Fruit fly (Drosophila melanogaster): ENCODE measurements around the gene slx1.

slx1 gene

dm6 chr3R:4641616-4642102 is at the start of gene slx1, which contains the start of the genes CG9775 and MED31:
Gene slx1, plus strand, starts transcription at chr3R:4641963.
Gene CG9775, minus strand, starts transcription at chr3R:4641838.
Gene MED31, plus strand, starts transcription at chr3R:4641963.
- TF ChIP-seq noc (tag; optimal IDR thresholded peaks at IDR 0.05): peak; percentile 49

DNA sequence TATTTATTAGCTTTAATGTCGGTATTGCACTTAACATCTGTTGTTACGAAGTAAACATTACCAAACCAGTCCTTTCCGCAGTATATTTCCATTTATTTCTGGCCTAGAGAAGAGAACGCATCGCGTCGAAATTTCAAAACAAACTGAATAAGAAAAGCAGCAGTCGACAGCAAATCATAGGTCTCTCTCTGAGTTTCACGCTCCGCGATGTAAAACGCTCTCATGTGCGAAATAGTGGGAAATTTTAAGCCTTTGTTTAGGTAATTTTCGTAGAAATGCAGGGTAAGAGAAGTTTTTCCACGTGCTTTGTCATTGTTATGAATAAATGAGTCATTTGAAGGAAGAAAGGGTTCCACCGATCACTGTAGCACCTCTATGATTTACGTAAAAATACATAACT is 42.1 kb upstream of the slx1 start:
- TF ChIP-seq noc (tag; optimal IDR thresholded peaks at IDR 0.05): no peak

DNA sequence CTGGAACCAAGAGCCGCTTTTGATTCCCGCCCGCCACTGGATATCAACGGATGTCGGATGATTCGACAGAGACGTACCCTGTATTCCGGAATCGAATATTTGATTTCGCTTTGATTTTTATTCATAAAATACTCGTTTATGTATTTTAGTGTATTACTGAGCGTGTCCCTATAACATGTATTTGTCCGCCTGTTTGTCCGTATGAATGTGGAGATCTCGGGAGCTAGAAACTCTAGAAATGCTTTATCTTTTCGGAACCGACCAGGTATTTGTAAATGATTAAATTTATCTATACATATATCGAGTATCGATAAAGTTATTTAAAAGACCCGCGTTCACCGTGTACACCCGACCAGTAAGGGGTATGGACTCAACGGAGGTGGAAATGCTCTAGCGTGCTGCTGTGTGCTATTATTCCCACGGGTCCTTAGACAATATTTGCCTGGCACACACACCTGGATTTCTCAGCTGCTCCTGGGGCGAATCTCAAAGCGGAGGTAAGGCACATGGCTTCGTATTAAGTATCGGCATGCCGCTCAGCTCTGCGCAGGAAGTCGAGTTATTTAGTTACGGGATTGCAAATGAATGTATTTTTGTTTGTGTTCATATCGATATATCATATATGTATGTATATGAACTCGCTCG is 39.8 kb upstream of the slx1 start:
- TF ChIP-seq noc (tag; optimal IDR thresholded peaks at IDR 0.05): no peak

dm6 chr3R:4612570-4612969 is 29.2 kb upstream of the slx1 start, which contains the start of gene 5-HT2A:
Gene 5-HT2A, plus strand, starts transcription at chr3R:4612870.
- no peak for TF ChIP-seq noc (tag; optimal IDR thresholded peaks at IDR 0.05)

dm6 chr3R:4616130-4616529 is 25.6 kb upstream of the slx1 start:
- no peak for TF ChIP-seq noc (tag; optimal IDR thresholded peaks at IDR 0.05)

dm6 chr3R:4632639-4633038 is 9.1 kb upstream of the slx1 start:
- no peak for TF ChIP-seq noc (tag; optimal IDR thresholded peaks at IDR 0.05)

DNA sequence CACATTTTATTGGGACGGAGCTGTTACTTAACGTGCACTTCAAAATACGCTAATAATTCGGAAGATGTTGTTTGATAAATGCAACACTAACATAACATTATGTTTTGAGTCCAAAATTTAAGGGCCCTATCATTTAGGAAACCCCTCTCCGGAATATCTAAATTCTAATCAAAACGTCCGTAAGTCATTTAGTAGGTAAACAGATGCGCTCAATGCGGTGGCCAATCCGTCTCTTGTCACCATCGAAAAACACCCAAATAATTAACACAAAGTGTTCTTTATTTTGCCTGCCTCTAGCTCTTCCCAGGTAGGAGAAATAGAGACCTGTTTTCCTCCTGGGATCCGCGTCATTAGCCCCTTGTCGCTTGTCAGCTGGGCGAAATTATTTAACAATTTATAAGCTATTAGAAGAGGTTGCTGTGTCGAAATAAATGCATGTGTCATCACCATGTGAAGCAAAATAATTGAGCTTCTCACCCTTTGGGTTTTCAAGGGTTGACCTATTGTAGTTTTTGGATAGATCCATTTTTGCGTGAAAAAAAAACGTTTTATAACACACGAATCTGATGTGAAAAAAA is 7.3 kb upstream of the slx1 start:
- TF ChIP-seq noc (tag; optimal IDR thresholded peaks at IDR 0.05): no peak

DNA sequence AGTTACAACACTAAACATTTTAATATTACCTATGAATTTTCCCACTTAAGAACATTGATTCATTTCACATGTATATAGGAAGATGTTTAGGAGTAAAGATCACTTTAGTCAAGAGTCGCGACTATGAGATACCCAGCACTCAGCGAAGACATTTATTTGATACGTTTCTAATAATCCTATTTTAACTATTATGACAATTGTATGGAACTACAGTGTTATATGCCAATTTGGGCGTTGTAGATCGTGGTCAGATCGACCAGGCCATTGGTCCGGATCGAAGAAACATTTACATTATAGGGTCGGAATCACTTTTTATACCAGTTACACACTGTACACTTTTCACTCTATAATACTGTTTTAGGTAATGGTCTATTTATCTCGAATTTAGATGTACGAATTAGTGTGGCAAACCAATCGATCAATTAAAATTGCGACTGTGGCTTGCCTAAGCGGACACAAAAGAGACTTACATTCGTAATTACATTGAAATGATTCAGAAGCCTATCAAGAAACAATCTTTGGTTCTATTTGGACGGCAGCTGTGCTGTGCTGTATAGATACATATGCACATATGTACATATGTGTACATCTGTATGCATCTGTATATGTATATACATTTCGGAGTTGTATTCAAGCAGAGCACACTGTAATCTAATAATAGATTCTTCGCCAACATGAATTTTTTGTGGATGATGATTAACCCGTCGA is 1.1 kb upstream of the slx1 start:
- TF ChIP-seq noc (tag; optimal IDR thresholded peaks at IDR 0.05): no peak

DNA sequence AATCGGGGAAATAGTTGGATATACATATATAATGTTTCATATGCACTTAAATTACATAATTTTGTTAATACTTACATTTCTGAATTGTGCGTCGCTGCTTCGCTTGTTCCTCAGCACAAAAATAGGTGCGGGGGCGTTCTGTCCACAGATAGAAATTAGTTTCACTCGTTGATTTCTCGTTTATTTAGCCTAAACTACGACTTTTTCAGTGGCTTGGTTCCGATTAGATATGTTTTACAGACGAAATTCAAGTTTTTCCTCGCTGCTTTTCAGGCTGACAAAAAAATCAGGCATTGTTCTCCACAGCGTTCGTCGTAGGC is 549 bp upstream of the slx1 start:
- no peak for TF ChIP-seq noc (tag; optimal IDR thresholded peaks at IDR 0.05)

DNA sequence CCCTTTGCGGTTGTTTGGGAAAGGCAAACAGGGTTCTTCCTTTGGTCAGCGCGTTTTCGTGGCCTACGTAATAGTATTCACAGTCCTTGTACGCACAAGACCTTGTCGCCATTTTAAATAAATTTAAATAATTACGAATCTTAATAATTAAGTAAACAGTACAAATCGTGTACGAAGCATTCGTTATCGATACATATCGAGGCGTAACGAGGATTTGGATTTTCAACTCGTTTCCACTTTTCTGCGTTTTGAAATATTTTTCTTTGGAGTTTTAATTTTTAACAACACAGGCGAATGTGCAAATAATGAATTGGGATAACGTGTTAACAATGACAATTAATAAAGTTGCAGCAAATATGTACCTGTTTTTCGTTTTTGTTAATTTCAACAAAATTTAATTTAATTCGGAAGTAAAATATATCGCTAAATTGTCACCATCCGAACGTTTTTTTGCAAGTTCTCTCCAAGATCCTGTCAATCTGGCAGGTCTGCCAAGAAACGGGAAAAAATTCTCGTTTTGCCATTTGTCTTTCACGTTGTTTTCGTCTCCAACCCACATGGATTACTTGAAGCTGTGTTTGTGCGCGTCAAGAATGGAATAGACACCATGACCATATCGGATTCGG is 3.8 kb downstream of the slx1 start, which contains the start of the genes Dlip2 and rpk:
Gene Dlip2, minus strand, starts transcription at position 199 of the 626 bp plus-strand sequence.
Gene rpk, plus strand, starts transcription at position 525 of the 626 bp plus-strand sequence.
- TF ChIP-seq noc (tag; optimal IDR thresholded peaks at IDR 0.05): no peak

- TF ChIP-seq noc (tag; optimal IDR thresholded peaks at IDR 0.05): peak; percentile 66
Observed at dm6 chr3R:4649126-4649811, 7.5 kb downstream of the slx1 start, which contains the start of gene Karybeta3. Gene Karybeta3, plus strand, starts transcription at chr3R:4649176.

dm6 chr3R:4649880-4650493 is 8.2 kb downstream of the slx1 start:
- no peak for TF ChIP-seq noc (tag; optimal IDR thresholded peaks at IDR 0.05)

DNA sequence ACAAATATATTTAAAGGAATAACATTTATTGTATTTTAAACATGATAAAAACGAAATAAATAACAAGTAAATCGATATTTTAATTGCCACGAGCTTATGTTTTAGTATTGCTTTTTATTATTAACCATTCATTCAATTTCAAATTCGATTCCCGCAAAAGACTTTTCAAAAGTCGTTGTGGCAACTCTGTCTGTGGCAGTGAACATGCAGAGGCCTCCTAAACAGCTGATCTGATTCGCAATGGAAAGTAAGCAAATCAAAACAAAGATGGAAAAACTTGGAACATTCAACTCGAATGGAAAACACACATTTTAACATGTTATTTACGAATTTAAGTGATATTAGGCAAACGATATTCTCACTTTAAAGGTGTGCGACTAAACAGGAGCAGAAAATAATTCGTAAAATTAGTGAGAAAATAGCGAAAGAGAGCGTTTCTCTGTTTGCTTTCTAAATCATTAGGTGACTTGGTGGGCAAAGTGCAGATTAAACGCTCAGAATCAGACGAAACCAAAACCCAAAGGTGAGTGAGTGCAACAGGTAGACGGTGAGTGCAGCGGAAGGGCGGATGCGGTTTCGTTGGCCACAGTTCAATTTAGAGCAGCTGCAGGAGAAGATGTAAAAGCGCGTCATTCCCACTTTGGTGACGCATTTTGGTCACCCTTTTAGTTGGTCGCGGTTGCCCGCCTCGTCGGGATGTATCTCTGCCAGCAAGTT is 13.0 kb downstream of the slx1 start, which contains the start of gene spartin:
Gene spartin, plus strand, starts transcription at position 244 of the 717 bp plus-strand sequence.
- TF ChIP-seq noc (tag; optimal IDR thresholded peaks at IDR 0.05): no peak

Data from whole organism, larva.